Worm (Caenorhabditis elegans) whole organism, L4 larva: Measurements from ENCODE around the gene Y37D8A.16.

ENCODE experiments used
- D1046.2 ChIP-seq: fragments of 200-800 bp; sonication (Bioruptor generic); IDR thresholded peaks from 2 replicates; pipeline ENCODE4 v1.3.6; 2022; ENCODE audit warnings: missing genetic modification characterization, missing compliant biosample characterization
- R02D3.7 ChIP-seq: fragments of 150-350 bp; sonication (generic microtip); optimal IDR thresholded peaks from 3 replicates; lab custom pipeline; 2014; ENCODE audit warnings: missing biosample characterization, missing genetic modification characterization
- T20F7.1 ChIP-seq: fragments of 200-800 bp; sonication (Bioruptor generic); optimal IDR thresholded peaks from 2 replicates; lab custom pipeline; 2018; ENCODE audit warnings: mild to moderate bottlenecking, missing genetic modification characterization, missing compliant biosample characterization
- Y48G9A.11 ChIP-seq: fragments of 200-800 bp; sonication (Bioruptor generic); IDR thresholded peaks from 2 replicates; pipeline ENCODE4 v1.3.6; 2022; ENCODE audit warnings: missing genetic modification reagents, missing genetic modification characterization, missing compliant biosample characterization
- ZK337.2 ChIP-seq: fragments of 200-800 bp; sonication (Bioruptor generic); IDR thresholded peaks from 2 replicates; pipeline ENCODE4 v1.3.6; 2022; ENCODE audit warnings: missing genetic modification reagents, missing genetic modification characterization, missing compliant biosample characterization
- ZK546.5 ChIP-seq, 2 experiments: sonication (generic microtip); optimal IDR thresholded peaks; 2 replicates each; lab custom pipeline; 2017; ENCODE audit warnings: missing biosample characterization in 2 of 2, missing genetic modification characterization in 2 of 2
- aly-2 ChIP-seq: sonication (generic microtip); optimal IDR thresholded peaks from 2 replicates; lab custom pipeline; 2018; ENCODE audit warnings: missing biosample characterization, missing genetic modification characterization
- ama-1 ChIP-seq: fragments of 150-350 bp; optimal IDR thresholded peaks from 2 replicates; lab custom pipeline; 2014; ENCODE audit warnings: inconsistent platforms, mixed read lengths
- ceh-62 ChIP-seq: sonication (generic microtip); optimal IDR thresholded peaks from 2 replicates; lab custom pipeline; 2017; ENCODE audit warnings: missing biosample characterization, missing genetic modification characterization
- ces-1 ChIP-seq: fragments of 150-350 bp; sonication (generic microtip); optimal IDR thresholded peaks from 4 replicates; lab custom pipeline; 2014; ENCODE audit warnings: missing biosample characterization, missing genetic modification reagents, missing genetic modification characterization
- daf-19 ChIP-seq: fragments of 200-800 bp; sonication (Bioruptor generic); conservative IDR thresholded peaks from 2 replicates; pipeline ENCODE4 v1.3.6; 2022; ENCODE audit warnings: missing genetic modification characterization, missing compliant biosample characterization
- daf-8 ChIP-seq: fragments of 200-800 bp; sonication (Bioruptor generic); IDR thresholded peaks from 2 replicates; pipeline ENCODE4 v1.3.6; 2022; ENCODE audit warnings: missing genetic modification characterization, missing compliant biosample characterization
- dmd-6 ChIP-seq: fragments of 200-800 bp; sonication (Bioruptor generic); IDR thresholded peaks from 2 replicates; pipeline ENCODE4 v1.3.6; 2022; ENCODE audit warnings: missing genetic modification reagents, missing genetic modification characterization, missing compliant biosample characterization
- dmd-8 ChIP-seq: fragments of 200-800 bp; sonication (Bioruptor generic); IDR thresholded peaks from 2 replicates; pipeline ENCODE4 v1.3.6; 2022; ENCODE audit warnings: missing genetic modification characterization, missing compliant biosample characterization
- dpl-1 ChIP-seq: fragments of 150-350 bp; optimal IDR thresholded peaks from 2 replicates; lab custom pipeline; 2014; ENCODE audit warnings: missing biosample characterization, missing genetic modification reagents, missing genetic modification characterization
- duxl-1 ChIP-seq: sonication (generic microtip); optimal IDR thresholded peaks from 2 replicates; lab custom pipeline; 2016; ENCODE audit warnings: mild to moderate bottlenecking, missing genetic modification characterization, moderate library complexity, missing compliant biosample characterization; ENCODE audit not compliant: poor library complexity
- egl-27 ChIP-seq: sonication (generic microtip); optimal IDR thresholded peaks from 3 replicates; lab custom pipeline; 2017; ENCODE audit warnings: missing biosample characterization, missing genetic modification reagents, missing genetic modification characterization
- hlh-11 ChIP-seq: fragments of 200-800 bp; sonication (Bioruptor generic); optimal IDR thresholded peaks from 2 replicates; lab custom pipeline; 2018; ENCODE audit warnings: mild to moderate bottlenecking, missing genetic modification characterization, missing compliant biosample characterization
- hlh-30 ChIP-seq: sonication (generic microtip); optimal IDR thresholded peaks from 2 replicates; lab custom pipeline; 2017; ENCODE audit warnings: antibody characterized with exemption, mild to moderate bottlenecking, missing genetic modification characterization, missing compliant biosample characterization; ENCODE audit not compliant: insufficient read depth
- jun-1 ChIP-seq: fragments of 150-350 bp; optimal IDR thresholded peaks from 2 replicates; lab custom pipeline; 2014; ENCODE audit warnings: missing biosample characterization, missing genetic modification reagents, missing genetic modification characterization
- lin-1 ChIP-seq: fragments of 200-800 bp; sonication (Bioruptor generic); IDR thresholded peaks from 2 replicates; pipeline ENCODE4 v1.3.6; 2022; ENCODE audit warnings: missing genetic modification reagents, missing genetic modification characterization, missing compliant biosample characterization
- lin-29 ChIP-seq: fragments of 200-800 bp; sonication (Bioruptor generic); IDR thresholded peaks from 2 replicates; pipeline ENCODE4 v1.3.6; 2022; ENCODE audit warnings: missing genetic modification reagents, missing genetic modification characterization, missing compliant biosample characterization
- lin-38 ChIP-seq: fragments of 200-800 bp; sonication (Bioruptor generic); IDR thresholded peaks from 2 replicates; pipeline ENCODE4 v1.3.6; 2022; ENCODE audit warnings: missing genetic modification reagents, missing genetic modification characterization, missing compliant biosample characterization
- lsy-2 ChIP-seq, 2 experiments: fragments of 150-350 bp in 1 of 2; sonication (generic microtip) in 1 of 2; optimal IDR thresholded peaks; 2 replicates each; lab custom pipeline; 2014 to 2017; ENCODE audit warnings: missing biosample characterization in 2 of 2, missing genetic modification characterization in 2 of 2
- madf-9 ChIP-seq: fragments of 200-800 bp; sonication (Bioruptor generic); conservative IDR thresholded peaks from 2 replicates; pipeline ENCODE4 v1.3.6; 2022; ENCODE audit warnings: missing genetic modification reagents, missing genetic modification characterization, missing compliant biosample characterization
- mdl-1 ChIP-seq, 2 experiments: fragments of 150-350 bp in 1 of 2; sonication (generic microtip) in 1 of 2; optimal IDR thresholded peaks; 2 replicates each; lab custom pipeline; 2014 to 2017; ENCODE audit warnings: missing biosample characterization in 2 of 2, missing genetic modification characterization in 2 of 2
- mdt-29 ChIP-seq: fragments of 200-800 bp; sonication (Bioruptor generic); IDR thresholded peaks from 2 replicates; pipeline ENCODE4 v1.3.6; 2022; ENCODE audit warnings: missing genetic modification reagents, missing genetic modification characterization, missing compliant biosample characterization
- mes-2 ChIP-seq: sonication (generic microtip); optimal IDR thresholded peaks from 2 replicates; lab custom pipeline; 2016; ENCODE audit warnings: missing genotype, mild to moderate bottlenecking, missing genetic modification characterization, missing compliant biosample characterization; ENCODE audit not compliant: poor library complexity, severe bottlenecking
- mxl-2 ChIP-seq: fragments of 200-800 bp; sonication (Bioruptor generic); conservative IDR thresholded peaks from 2 replicates; pipeline ENCODE4 v1.3.6; 2022; ENCODE audit warnings: missing genetic modification reagents, missing genetic modification characterization, missing compliant biosample characterization
- nhr-10 ChIP-seq: fragments of 150-350 bp; optimal IDR thresholded peaks from 2 replicates; lab custom pipeline; 2014; ENCODE audit warnings: missing biosample characterization, missing genetic modification characterization
- nhr-102 ChIP-seq: sonication (generic microtip); optimal IDR thresholded peaks from 2 replicates; lab custom pipeline; 2016; ENCODE audit warnings: mild to moderate bottlenecking, missing genetic modification characterization, moderate library complexity, missing compliant biosample characterization
- nhr-11 ChIP-seq: fragments of 150-350 bp; optimal IDR thresholded peaks from 2 replicates; lab custom pipeline; 2014; ENCODE audit warnings: missing biosample characterization, missing genetic modification characterization
- nhr-42 ChIP-seq: fragments of 200-800 bp; sonication (Bioruptor generic); IDR thresholded peaks from 2 replicates; pipeline ENCODE4 v1.3.6; 2022; ENCODE audit warnings: missing genetic modification characterization, missing compliant biosample characterization
- nhr-48 ChIP-seq: sonication (generic microtip); optimal IDR thresholded peaks from 2 replicates; lab custom pipeline; 2016; ENCODE audit warnings: mild to moderate bottlenecking, missing genetic modification characterization, missing compliant biosample characterization
- nhr-77 ChIP-seq: fragments of 150-350 bp; optimal IDR thresholded peaks from 2 replicates; lab custom pipeline; 2014; ENCODE audit warnings: missing biosample characterization, missing genetic modification characterization
- php-3 ChIP-seq: fragments of 200-800 bp; sonication (Bioruptor generic); IDR thresholded peaks from 2 replicates; pipeline ENCODE4 v1.3.6; 2022; ENCODE audit warnings: missing genetic modification reagents, missing genetic modification characterization, missing compliant biosample characterization
- pqm-1 ChIP-seq: sonication (generic microtip); optimal IDR thresholded peaks from 2 replicates; lab custom pipeline; 2017; ENCODE audit warnings: missing biosample characterization, missing genetic modification characterization
- rbr-2 ChIP-seq: sonication (generic microtip); optimal IDR thresholded peaks from 2 replicates; lab custom pipeline; 2016; ENCODE audit warnings: missing genotype, missing genetic modification characterization, missing compliant biosample characterization
- sdz-12 ChIP-seq: fragments of 200-800 bp; sonication (Bioruptor generic); optimal IDR thresholded peaks from 2 replicates; lab custom pipeline; 2018; ENCODE audit warnings: mild to moderate bottlenecking, missing genetic modification characterization, missing compliant biosample characterization
- snpc-1.2 ChIP-seq: fragments of 200-800 bp; sonication (Bioruptor generic); IDR thresholded peaks from 2 replicates; pipeline ENCODE4 v1.3.6; 2022; ENCODE audit warnings: missing genetic modification reagents, missing genetic modification characterization, missing compliant biosample characterization
- spr-1 ChIP-seq: sonication (generic microtip); optimal IDR thresholded peaks from 2 replicates; lab custom pipeline; 2016; ENCODE audit warnings: mild to moderate bottlenecking, missing genetic modification characterization, missing compliant biosample characterization
- spr-3 ChIP-seq: fragments of 200-800 bp; sonication (Bioruptor generic); optimal IDR thresholded peaks from 2 replicates; lab custom pipeline; 2018; ENCODE audit warnings: mild to moderate bottlenecking, missing genetic modification characterization, missing compliant biosample characterization
- unc-130 ChIP-seq: sonication (generic microtip); optimal IDR thresholded peaks from 2 replicates; lab custom pipeline; 2016; ENCODE audit warnings: missing genetic modification reagents, missing genetic modification characterization, missing compliant biosample characterization
- unc-39 ChIP-seq: sonication (generic microtip); optimal IDR thresholded peaks from 2 replicates; lab custom pipeline; 2017; ENCODE audit warnings: missing biosample characterization, missing genetic modification characterization
- vab-7 ChIP-seq: fragments of 200-800 bp; sonication (Bioruptor generic); IDR thresholded peaks from 2 replicates; pipeline ENCODE4 v1.3.6; 2022; ENCODE audit warnings: missing genetic modification reagents, missing genetic modification characterization, missing compliant biosample characterization
- zag-1 ChIP-seq: fragments of 150-350 bp; optimal IDR thresholded peaks from 2 replicates; lab custom pipeline; 2014; ENCODE audit warnings: missing biosample characterization, missing genetic modification characterization
- zfp-2 ChIP-seq: sonication (generic microtip); optimal IDR thresholded peaks from 2 replicates; lab custom pipeline; 2016; ENCODE audit warnings: mild to moderate bottlenecking, missing genetic modification characterization, missing compliant biosample characterization
- zfp-3 ChIP-seq: fragments of 200-800 bp; sonication (Bioruptor generic); conservative IDR thresholded peaks from 2 replicates; pipeline ENCODE4 v1.3.6; 2022; ENCODE audit warnings: missing genetic modification reagents, missing genetic modification characterization, missing compliant biosample characterization
- zip-2 ChIP-seq: fragments of 150-350 bp; optimal IDR thresholded peaks from 2 replicates; lab custom pipeline; 2014; ENCODE audit warnings: missing biosample characterization, missing genetic modification characterization
- ztf-11 ChIP-seq: fragments of 150-350 bp; optimal IDR thresholded peaks from 2 replicates; lab custom pipeline; 2014; ENCODE audit warnings: missing biosample characterization, missing genetic modification characterization
- ztf-7 ChIP-seq: fragments of 150-350 bp; optimal IDR thresholded peaks from 2 replicates; lab custom pipeline; 2014; ENCODE audit warnings: missing biosample characterization, missing genetic modification characterization

The Y37D8A.16 gene

ce11 chrIII:12904987-12905541 is 13.4 kb downstream of the Y37D8A.16 start, which contains the start of gene cox-5A:
cox-5A (plus strand) TSS chrIII:12905491.
- TF ChIP-seq nhr-11 (tag; lab: Kevin White, UChicago) (peak; percentile 98), mxl-2 (GFP tag; lab: Robert Waterston, UW) (peak; percentile 76; the same call in 1 of the 2 replicates), vab-7 (GFP tag; lab: Robert Waterston, UW) (peak; percentile 97), ZK337.2 (peak; percentile 77), sdz-12 (GFP tag; lab: Kevin White, UChicago) (peak; percentile 81), nhr-10 (tag; lab: Kevin White, UChicago) (peak; percentile 88), mes-2 (tag; lab: Kevin White, UChicago) (peak; percentile 98), T20F7.1 (GFP tag; lab: Kevin White, UChicago) (no peak), aly-2 (no peak), pqm-1 (tag; lab: Kevin White, UChicago) (peak; percentile 50), madf-9 (GFP tag; lab: Robert Waterston, UW) (peak; percentile 98), spr-1 (tag; lab: Kevin White, UChicago) (peak; percentile 97), zfp-2 (tag; lab: Kevin White, UChicago) (peak; percentile 90), duxl-1 (tag; lab: Kevin White, UChicago) (peak; percentile 97), lin-38 (GFP tag; lab: Robert Waterston, UW) (peak; percentile 96), R02D3.7 (peak; percentile 43), rbr-2 (peak; percentile 99), lin-29 (peak; percentile 96), spr-3 (GFP tag; lab: Kevin White, UChicago) (peak; percentile 99), dpl-1 (GFP tag; lab: Kevin White, UChicago) (peak; percentile 100), ztf-11 (tag; lab: Kevin White, UChicago) (no peak), zfp-3 (peak; percentile 99), Y48G9A.11 (GFP tag; lab: Robert Waterston, UW) (peak; percentile 90), nhr-102 (tag; lab: Kevin White, UChicago) (peak; percentile 98), unc-39 (tag; lab: Kevin White, UChicago) (no peak), jun-1 (tag; lab: Kevin White, UChicago) (peak; percentile 97), ceh-62 (peak; percentile 26), dmd-8 (no peak), dmd-6 (GFP tag; lab: Robert Waterston, UW) (peak; percentile 99), php-3 (GFP tag; lab: Robert Waterston, UW) (peak; percentile 93), ztf-7 (tag; lab: Kevin White, UChicago) (peak; percentile 95), mdt-29 (GFP tag; lab: Robert Waterston, UW) (peak; percentile 96), ces-1 (peak; percentile 89), hlh-11 (tag; lab: Kevin White, UChicago) (peak; percentile 99), zag-1 (tag; lab: Kevin White, UChicago) (peak; percentile 80), daf-8 (no peak), nhr-77 (tag; lab: Kevin White, UChicago) (peak; percentile 98), snpc-1.2 (peak; percentile 88), D1046.2 (GFP tag; lab: Robert Waterston, UW) (peak; percentile 92), egl-27 (tag; lab: Kevin White, UChicago) (no peak), nhr-42 (GFP tag; lab: Robert Waterston, UW) (peak; percentile 98), ama-1 (lab: Kevin White, UChicago) (peak; percentile 94), nhr-48 (tag; lab: Kevin White, UChicago) (peak; percentile 95), ZK546.5 (tag; optimal IDR thresholded peaks at IDR 0.05; lab: Kevin White, UChicago) (peak in 1 of 2 experiments; percentile 76), lsy-2 (tag; optimal IDR thresholded peaks at IDR 0.05; lab: Kevin White, UChicago) (peak; percentile 100), unc-130 (GFP tag; lab: Kevin White, UChicago) (peak; percentile 95), zip-2 (peak; percentile 92), daf-19 (no peak), mdl-1 (tag; optimal IDR thresholded peaks at IDR 0.05; lab: Kevin White, UChicago) (peak; percentile 47 to 91), lin-1 (peak; percentile 96), hlh-30 (tag; lab: Kevin White, UChicago) (peak; percentile 98)
